Fruit fly (Drosophila melanogaster) whole organism, prepupa: ENCODE data around the gene Slc25A46b.
A peak's percentile ranks its signal among the peaks of the same experiment; 100 is the strongest.

Experiments used
- Blimp-1 ChIP-seq: fragments of 200-800 bp; sonication (Bioruptor generic); optimal IDR thresholded peaks from 3 replicates; lab custom pipeline; 2017; ENCODE audit warnings: missing biosample characterization, missing genetic modification characterization, mild to moderate bottlenecking, moderate library complexity, missing genetic modification reagents
- CG10631 ChIP-seq: fragments of 200-800 bp; sonication (Bioruptor generic); optimal IDR thresholded peaks from 2 replicates; lab custom pipeline; 2016; ENCODE audit warnings: missing biosample characterization, missing genetic modification characterization
- CG11762 ChIP-seq: fragments of 200-800 bp; sonication (Bioruptor generic); optimal IDR thresholded peaks from 3 replicates; lab custom pipeline; 2016; ENCODE audit warnings: missing biosample characterization, missing genetic modification characterization; ENCODE audit not compliant: insufficient read depth
- CG15336 ChIP-seq: fragments of 200-800 bp; sonication (Bioruptor generic); IDR thresholded peaks from 2 replicates; pipeline ENCODE4 v1.3.6; 2022; ENCODE audit warnings: missing biosample characterization, missing genetic modification characterization
- CG16779 ChIP-seq: fragments of 200-800 bp; sonication (Bioruptor generic); optimal IDR thresholded peaks from 3 replicates; lab custom pipeline; 2017; ENCODE audit warnings: missing biosample characterization, mild to moderate bottlenecking, missing genetic modification characterization
- CG3032 ChIP-seq: fragments of 200-800 bp; optimal IDR thresholded peaks from 2 replicates; lab custom pipeline; 2019; ENCODE audit warnings: missing biosample characterization, mild to moderate bottlenecking, missing genetic modification characterization, moderate library complexity
- CG32006 ChIP-seq: fragments of 200-800 bp; sonication (Bioruptor generic); optimal IDR thresholded peaks from 3 replicates; lab custom pipeline; 2017; ENCODE audit warnings: missing biosample characterization, mild to moderate bottlenecking, missing genetic modification characterization
- CG34406 ChIP-seq: fragments of 200-800 bp; sonication (Bioruptor generic); optimal IDR thresholded peaks from 3 replicates; lab custom pipeline; 2016; ENCODE audit warnings: missing biosample characterization, missing genetic modification characterization
- CG3919 ChIP-seq: fragments of 200-800 bp; sonication (Bioruptor generic); optimal IDR thresholded peaks from 3 replicates; lab custom pipeline; 2016; ENCODE audit warnings: missing biosample characterization, missing genetic modification characterization
- CG4318 ChIP-seq: fragments of 200-800 bp; sonication (Bioruptor generic); optimal IDR thresholded peaks from 3 replicates; lab custom pipeline; 2017; ENCODE audit warnings: missing biosample characterization, mild to moderate bottlenecking, missing genetic modification characterization
- CG6163 ChIP-seq: fragments of 200-800 bp; sonication (Bioruptor generic); IDR thresholded peaks from 3 replicates; pipeline ENCODE4 v1.3.6; 2022; ENCODE audit warnings: missing biosample characterization, missing genetic modification characterization
- CG6276 ChIP-seq: fragments of 200-800 bp; sonication (Bioruptor generic); optimal IDR thresholded peaks from 2 replicates; lab custom pipeline; 2017; ENCODE audit warnings: missing biosample characterization, mild to moderate bottlenecking, missing genetic modification characterization
- CG6808 ChIP-seq: fragments of 200-800 bp; sonication (Bioruptor generic); optimal IDR thresholded peaks from 3 replicates; lab custom pipeline; 2017; ENCODE audit warnings: missing biosample characterization, missing genetic modification characterization, mild to moderate bottlenecking, moderate library complexity, missing genetic modification reagents
- CG6854 ChIP-seq: fragments of 200-800 bp; sonication (Bioruptor generic); optimal IDR thresholded peaks from 2 replicates; lab custom pipeline; 2017; ENCODE audit warnings: missing biosample characterization, mild to moderate bottlenecking, missing genetic modification characterization
- CG7368 ChIP-seq: fragments of 200-800 bp; sonication (Bioruptor generic); optimal IDR thresholded peaks from 3 replicates; lab custom pipeline; 2016; ENCODE audit warnings: missing biosample characterization, missing genetic modification characterization
- CG8119 ChIP-seq: fragments of 200-800 bp; sonication (Bioruptor generic); IDR thresholded peaks from 3 replicates; pipeline ENCODE4 v1.3.6; 2022; ENCODE audit warnings: missing biosample characterization, missing genetic modification characterization
- CG8319 ChIP-seq: fragments of 200-800 bp; sonication (Bioruptor generic); optimal IDR thresholded peaks from 3 replicates; lab custom pipeline; 2016; ENCODE audit warnings: missing biosample characterization, missing genetic modification characterization
- CG9139 ChIP-seq: fragments of 200-800 bp; sonication (Bioruptor generic); optimal IDR thresholded peaks from 3 replicates; lab custom pipeline; 2017; ENCODE audit warnings: missing biosample characterization, mild to moderate bottlenecking, missing genetic modification characterization
- Eip75B ChIP-seq: fragments of 200-800 bp; sonication (Bioruptor generic); optimal IDR thresholded peaks from 3 replicates; lab custom pipeline; 2016; ENCODE audit warnings: missing biosample characterization, missing genetic modification characterization
- Eip78C ChIP-seq: fragments of 200-800 bp; sonication (Bioruptor generic); peaks from one replicate; lab custom pipeline; 2016; ENCODE audit warnings: missing biosample characterization, missing genetic modification characterization
- Eip93F ChIP-seq: fragments of 200-800 bp; sonication (Bioruptor generic); optimal IDR thresholded peaks from 2 replicates; lab custom pipeline; 2016; ENCODE audit warnings: missing biosample characterization, mild to moderate bottlenecking, missing genetic modification characterization
- Ets21C ChIP-seq: fragments of 200-800 bp; sonication (Bioruptor generic); optimal IDR thresholded peaks from 3 replicates; lab custom pipeline; 2016; ENCODE audit warnings: missing biosample characterization, missing genetic modification characterization
- Ets96B ChIP-seq: fragments of 200-800 bp; optimal IDR thresholded peaks from 2 replicates; lab custom pipeline; 2019; ENCODE audit warnings: missing biosample characterization, mild to moderate bottlenecking, missing genetic modification characterization, moderate library complexity
- Gug ChIP-seq: fragments of 200-800 bp; sonication (Bioruptor generic); IDR thresholded peaks from 2 replicates; pipeline ENCODE4 v1.3.6; 2022; ENCODE audit warnings: missing biosample characterization, missing genetic modification characterization
- Hr38 ChIP-seq: sonication (Bioruptor generic); optimal IDR thresholded peaks from 2 replicates; lab custom pipeline; 2016; ENCODE audit warnings: missing biosample characterization, missing genetic modification characterization
- Hr39 ChIP-seq: fragments of 200-800 bp; sonication (Bioruptor generic); optimal IDR thresholded peaks from 2 replicates; lab custom pipeline; 2016; ENCODE audit warnings: missing biosample characterization, missing genetic modification characterization
- Hr4 ChIP-seq: fragments of 200-800 bp; sonication (Bioruptor generic); optimal IDR thresholded peaks from 3 replicates; lab custom pipeline; 2016; ENCODE audit warnings: missing biosample characterization, missing genetic modification characterization
- Lpt ChIP-seq: fragments of 200-800 bp; sonication (Bioruptor generic); optimal IDR thresholded peaks from 3 replicates; lab custom pipeline; 2016; ENCODE audit warnings: missing biosample characterization, missing genetic modification characterization
- Met ChIP-seq: fragments of 200-800 bp; sonication (Bioruptor generic); optimal IDR thresholded peaks from 3 replicates; lab custom pipeline; 2016; ENCODE audit warnings: missing biosample characterization, missing genetic modification characterization
- OdsH ChIP-seq: fragments of 200-800 bp; sonication (Bioruptor generic); optimal IDR thresholded peaks from 3 replicates; lab custom pipeline; 2016; ENCODE audit warnings: missing biosample characterization, missing genetic modification characterization
- Smox ChIP-seq: fragments of 200-800 bp; sonication (Bioruptor generic); optimal IDR thresholded peaks from 3 replicates; lab custom pipeline; 2016; ENCODE audit warnings: missing biosample characterization, missing genetic modification characterization
- Sox102F ChIP-seq: fragments of 200-800 bp; sonication (Bioruptor generic); optimal IDR thresholded peaks from 2 replicates; lab custom pipeline; 2016; ENCODE audit warnings: missing biosample characterization, mild to moderate bottlenecking, missing genetic modification characterization
- Sox14 ChIP-seq: fragments of 200-800 bp; sonication (Bioruptor generic); optimal IDR thresholded peaks from 3 replicates; lab custom pipeline; 2016; ENCODE audit warnings: missing biosample characterization, missing genetic modification characterization
- Sox15 ChIP-seq: fragments of 200-800 bp; sonication (Bioruptor generic); optimal IDR thresholded peaks from 3 replicates; lab custom pipeline; 2016; ENCODE audit warnings: missing biosample characterization, missing genetic modification characterization
- acj6 ChIP-seq: fragments of 200-800 bp; sonication (Bioruptor generic); optimal IDR thresholded peaks from 3 replicates; lab custom pipeline; 2016; ENCODE audit warnings: missing biosample characterization, missing genetic modification characterization
- cyc ChIP-seq: fragments of 200-800 bp; sonication (Bioruptor generic); optimal IDR thresholded peaks from 3 replicates; lab custom pipeline; 2016; ENCODE audit warnings: missing biosample characterization, missing genetic modification characterization
- dac ChIP-seq: fragments of 200-800 bp; sonication (Bioruptor generic); optimal IDR thresholded peaks from 2 replicates; lab custom pipeline; 2017; ENCODE audit warnings: missing biosample characterization, mild to moderate bottlenecking, missing genetic modification characterization
- dsx ChIP-seq: fragments of 200-800 bp; optimal IDR thresholded peaks from 3 replicates; lab custom pipeline; 2019; ENCODE audit warnings: missing biosample characterization, mild to moderate bottlenecking, missing genetic modification characterization, moderate library complexity; ENCODE audit not compliant: poor library complexity, severe bottlenecking
- eg ChIP-seq: fragments of 200-800 bp; sonication (Bioruptor generic); IDR thresholded peaks from 3 replicates; pipeline ENCODE4 v1.3.6; 2022; ENCODE audit warnings: missing biosample characterization, missing genetic modification characterization
- esn ChIP-seq: fragments of 200-800 bp; sonication (Bioruptor generic); optimal IDR thresholded peaks from 2 replicates; lab custom pipeline; 2016; ENCODE audit warnings: missing biosample characterization, mild to moderate bottlenecking, missing genetic modification characterization, moderate library complexity
- fd59A ChIP-seq: fragments of 200-800 bp; sonication (Bioruptor generic); optimal IDR thresholded peaks from 2 replicates; lab custom pipeline; 2017; ENCODE audit warnings: missing biosample characterization, mild to moderate bottlenecking, missing genetic modification characterization, missing genetic modification reagents
- fd85E ChIP-seq: fragments of 200-800 bp; sonication (Bioruptor generic); optimal IDR thresholded peaks from 3 replicates; lab custom pipeline; 2016; ENCODE audit warnings: missing biosample characterization, missing genetic modification characterization
- fkh ChIP-seq: fragments of 200-800 bp; sonication (Bioruptor generic); optimal IDR thresholded peaks from 3 replicates; lab custom pipeline; 2017; ENCODE audit warnings: missing biosample characterization, mild to moderate bottlenecking, missing genetic modification characterization, moderate library complexity
- lz ChIP-seq: fragments of 200-800 bp; sonication (Bioruptor generic); optimal IDR thresholded peaks from 3 replicates; lab custom pipeline; 2016; ENCODE audit warnings: missing biosample characterization, missing genetic modification characterization
- net ChIP-seq: fragments of 200-800 bp; sonication (Bioruptor generic); optimal IDR thresholded peaks from 3 replicates; lab custom pipeline; 2016; ENCODE audit warnings: missing biosample characterization, missing genetic modification characterization
- pdm3 ChIP-seq: fragments of 200-800 bp; sonication (Bioruptor generic); optimal IDR thresholded peaks from 3 replicates; lab custom pipeline; 2016; ENCODE audit warnings: missing biosample characterization, missing genetic modification characterization
- salr ChIP-seq, 2 experiments: fragments of 200-800 bp; sonication (Bioruptor generic); optimal IDR thresholded peaks; 3 replicates each; lab custom pipeline; 2016 to 2018; ENCODE audit warnings: missing biosample characterization in 2 of 2, missing genetic modification characterization in 2 of 2, mild to moderate bottlenecking in 1 of 2
- svp ChIP-seq: fragments of 200-800 bp; sonication (Bioruptor generic); peaks from one replicate; lab custom pipeline; 2016; ENCODE audit warnings: missing biosample characterization, missing genetic modification characterization
- topi ChIP-seq: fragments of 200-800 bp; sonication (Bioruptor generic); optimal IDR thresholded peaks from 3 replicates; lab custom pipeline; 2016; ENCODE audit warnings: missing biosample characterization, missing genetic modification characterization

Gene Slc25A46b

dm6 chr2L:18136427-18136857 lies 40.1 kb downstream of the Slc25A46b start:
- TF ChIP-seq Eip78C (GFP tag; lab: Kevin White, UChicago) (peak; percentile 49), fkh (GFP tag; lab: Kevin White, UChicago) (peak; percentile 95), Met (GFP tag; lab: Kevin White, UChicago) (no peak)

DNA sequence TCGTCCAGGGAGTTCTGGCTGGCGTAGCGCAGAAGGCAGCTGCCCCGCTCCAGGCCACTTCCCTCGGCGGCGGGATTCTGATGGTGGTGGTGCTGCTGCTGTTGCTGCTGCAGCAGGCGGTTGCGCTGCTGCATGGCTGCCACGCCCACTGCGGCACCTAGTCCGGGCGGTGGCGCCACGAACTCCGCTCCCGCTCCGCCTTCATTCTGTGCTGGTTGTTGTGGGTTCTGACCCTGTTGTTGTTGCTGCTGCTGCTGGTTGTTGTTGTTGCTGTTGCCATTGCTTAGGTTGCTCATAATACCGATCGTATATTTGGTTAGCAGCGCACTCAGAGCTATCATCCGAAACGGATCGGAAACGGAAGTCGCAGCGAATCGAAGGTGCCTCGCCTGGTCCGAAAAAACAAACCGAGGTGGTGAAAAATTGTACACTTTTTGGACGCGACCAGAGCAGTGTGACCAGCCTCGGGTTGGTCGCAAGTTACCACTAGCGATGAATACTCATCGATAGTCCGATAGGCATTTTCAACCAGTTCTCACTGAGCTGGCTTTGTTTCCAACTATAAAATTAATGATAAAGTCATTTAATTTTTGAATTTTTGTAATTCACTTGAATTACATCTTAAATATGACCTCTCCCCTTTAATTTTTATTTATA lies 41.4 kb downstream of the Slc25A46b start, which contains the start of gene kel:
Gene kel, minus strand, starts transcription at position 493 of the 657 bp plus-strand sequence.
- TF ChIP-seq fd59A (no peak), Lpt (no peak), svp (GFP tag; lab: Kevin White, UChicago) (peak; percentile 70), fkh (GFP tag; lab: Kevin White, UChicago) (peak; percentile 14), Ets96B (no peak), cyc (GFP tag; lab: Kevin White, UChicago) (peak; percentile 23), CG6163 (GFP tag; lab: Robert Waterston, UW) (no peak), Hr39 (GFP tag; lab: Kevin White, UChicago) (no peak), fd85E (GFP tag; lab: Kevin White, UChicago) (no peak), CG11762 (no peak), salr (GFP tag; optimal IDR thresholded peaks at IDR 0.05; lab: Kevin White, UChicago) (no peak), Met (GFP tag; lab: Kevin White, UChicago) (no peak), CG15336 (GFP tag; lab: Robert Waterston, UW) (peak; percentile 42; the same call in 1 of the 2 replicates), OdsH (GFP tag; lab: Kevin White, UChicago) (no peak), CG10631 (GFP tag; lab: Kevin White, UChicago) (no peak), CG9139 (GFP tag; lab: Kevin White, UChicago) (no peak), Hr38 (GFP tag; lab: Kevin White, UChicago) (no peak), CG6808 (GFP tag; lab: Kevin White, UChicago) (no peak), Ets21C (GFP tag; lab: Kevin White, UChicago) (no peak), CG3032 (tag; lab: Kevin White, UChicago) (no peak), Blimp-1 (GFP tag; lab: Kevin White, UChicago) (no peak), Hr4 (GFP tag; lab: Kevin White, UChicago) (peak; percentile 19), dac (GFP tag; lab: Kevin White, UChicago) (no peak), lz (GFP tag; lab: Kevin White, UChicago) (peak; percentile 27), eg (GFP tag; lab: Robert Waterston, UW) (no peak), esn (GFP tag; lab: Kevin White, UChicago) (peak; percentile 51), dsx (GFP tag; lab: Kevin White, UChicago) (no peak), Eip78C (GFP tag; lab: Kevin White, UChicago) (peak; percentile 59), Sox15 (GFP tag; lab: Kevin White, UChicago) (no peak), Eip93F (GFP tag; lab: Kevin White, UChicago) (no peak), Eip75B (peak; percentile 2), CG7368 (GFP tag; lab: Kevin White, UChicago) (no peak), Gug (GFP tag; lab: Robert Waterston, UW) (0 out of 2 replicates have a peak, but pooled peaks have one; percentile 9), Sox102F (GFP tag; lab: Kevin White, UChicago) (no peak), CG3919 (GFP tag; lab: Kevin White, UChicago) (peak; percentile 58), Sox14 (GFP tag; lab: Kevin White, UChicago) (peak; percentile 64), CG32006 (GFP tag; lab: Kevin White, UChicago) (no peak), CG16779 (tag; lab: Kevin White, UChicago) (peak; percentile 21), net (no peak), acj6 (no peak), CG4318 (GFP tag; lab: Kevin White, UChicago) (no peak), pdm3 (GFP tag; lab: Kevin White, UChicago) (no peak), CG34406 (no peak), CG8119 (peak; percentile 41; the same call in 1 of the 3 replicates), CG8319 (GFP tag; lab: Kevin White, UChicago) (no peak), topi (GFP tag; lab: Kevin White, UChicago) (no peak), Smox (no peak), CG6276 (GFP tag; lab: Kevin White, UChicago) (no peak), CG6854 (peak; percentile 61)
